Worm (Caenorhabditis elegans) whole organism, young adult: ENCODE data around the gene smg-3.
A peak's percentile ranks its signal among the peaks of the same experiment; 100 is the strongest.

ENCODE experiments used
- B0336.3 ChIP-seq: fragments of 200-800 bp; sonication (Bioruptor generic); IDR thresholded peaks from 2 replicates; pipeline ENCODE4 v1.3.6; 2022; ENCODE audit warnings: missing genetic modification characterization, missing compliant biosample characterization
- C17E4.6 ChIP-seq: fragments of 200-800 bp; sonication (Bioruptor generic); IDR thresholded peaks from 2 replicates; pipeline ENCODE4 v1.3.6; 2022; ENCODE audit warnings: missing genetic modification reagents, missing genetic modification characterization, missing compliant biosample characterization
- D2030.7 ChIP-seq: fragments of 200-800 bp; sonication (Bioruptor generic); IDR thresholded peaks from 2 replicates; pipeline ENCODE4 v1.3.6; 2022; ENCODE audit warnings: missing genetic modification reagents, missing genetic modification characterization, missing compliant biosample characterization
- F23B12.7 ChIP-seq: sonication (generic microtip); optimal IDR thresholded peaks from 2 replicates; lab custom pipeline; 2017; ENCODE audit warnings: missing genetic modification characterization, mild to moderate bottlenecking, missing compliant biosample characterization, antibody characterized with exemption, moderate library complexity; ENCODE audit not compliant: insufficient read depth
- F39B2.1 ChIP-seq: fragments of 200-800 bp; sonication (Bioruptor generic); IDR thresholded peaks from 2 replicates; pipeline ENCODE4 v1.3.6; 2022; ENCODE audit warnings: missing genetic modification reagents, missing genetic modification characterization, missing compliant biosample characterization
- Y53F4B.3 ChIP-seq: fragments of 200-800 bp; sonication (Bioruptor generic); IDR thresholded peaks from 2 replicates; pipeline ENCODE4 v1.3.6; 2022; ENCODE audit warnings: missing genetic modification reagents, missing genetic modification characterization, missing compliant biosample characterization
- bed-1 ChIP-seq: fragments of 200-800 bp; sonication (Bioruptor generic); IDR thresholded peaks from 2 replicates; pipeline ENCODE4 v1.3.6; 2022; ENCODE audit warnings: missing genetic modification reagents, missing genetic modification characterization, missing compliant biosample characterization
- bed-2 ChIP-seq: fragments of 200-800 bp; sonication (Bioruptor generic); IDR thresholded peaks from 2 replicates; pipeline ENCODE4 v1.3.6; 2022; ENCODE audit warnings: missing genetic modification reagents, missing genetic modification characterization, missing compliant biosample characterization
- ccch-3 ChIP-seq: fragments of 200-800 bp; sonication (Bioruptor generic); optimal IDR thresholded peaks from 2 replicates; lab custom pipeline; 2018; ENCODE audit warnings: mild to moderate bottlenecking, missing genetic modification characterization, missing compliant biosample characterization
- cebp-1 ChIP-seq, 2 experiments: fragments of 200-800 bp in 1 of 2; sonication (Bioruptor generic) in 1 of 2; sonication (generic microtip) in 1 of 2; IDR thresholded peaks in 1 of 2; optimal IDR thresholded peaks in 1 of 2; 2 replicates each; pipeline versions ENCODE4 v1.3.6 to Lab custom; 2017 to 2022; ENCODE audit warnings: missing compliant biosample characterization in 2 of 2, missing genetic modification characterization in 2 of 2, mild to moderate bottlenecking in 1 of 2, missing genetic modification reagents in 1 of 2, moderate library complexity in 1 of 2
- ceh-100 ChIP-seq: fragments of 200-800 bp; sonication (Bioruptor generic); IDR thresholded peaks from 2 replicates; pipeline ENCODE4 v1.3.6; 2022; ENCODE audit warnings: missing genetic modification reagents, missing genetic modification characterization, missing compliant biosample characterization
- ceh-27 ChIP-seq: fragments of 200-800 bp; sonication (Bioruptor generic); optimal IDR thresholded peaks from 2 replicates; lab custom pipeline; 2018; ENCODE audit warnings: mild to moderate bottlenecking, missing genetic modification characterization, moderate library complexity, missing compliant biosample characterization
- ceh-40 ChIP-seq: fragments of 200-800 bp; sonication (Bioruptor generic); IDR thresholded peaks from 2 replicates; pipeline ENCODE4 v1.3.6; 2022; ENCODE audit warnings: missing genetic modification characterization, missing compliant biosample characterization
- ceh-91 ChIP-seq: fragments of 200-800 bp; sonication (Bioruptor generic); IDR thresholded peaks from 2 replicates; pipeline ENCODE4 v1.3.6; 2022; ENCODE audit warnings: missing genetic modification reagents, missing genetic modification characterization, missing compliant biosample characterization
- chd-7 ChIP-seq: sonication (generic microtip); optimal IDR thresholded peaks from 2 replicates; lab custom pipeline; 2016; ENCODE audit warnings: mild to moderate bottlenecking, missing genetic modification characterization, moderate library complexity, missing compliant biosample characterization
- die-1 ChIP-seq: sonication (generic microtip); optimal IDR thresholded peaks from 2 replicates; lab custom pipeline; 2016; ENCODE audit warnings: missing genotype, mild to moderate bottlenecking, missing genetic modification characterization, missing compliant biosample characterization
- dox-1 ChIP-seq: fragments of 200-800 bp; sonication (Bioruptor generic); IDR thresholded peaks from 2 replicates; pipeline ENCODE4 v1.3.6; 2022; ENCODE audit warnings: missing genetic modification reagents, missing genetic modification characterization, missing compliant biosample characterization
- efl-1 ChIP-seq: fragments of 150-350 bp; optimal IDR thresholded peaks from 2 replicates; lab custom pipeline; 2014; ENCODE audit warnings: missing biosample characterization, missing genetic modification reagents, missing genetic modification characterization
- egl-44 ChIP-seq: fragments of 200-800 bp; sonication (Bioruptor generic); IDR thresholded peaks from 2 replicates; pipeline ENCODE4 v1.3.6; 2022; ENCODE audit warnings: missing genetic modification reagents, missing genetic modification characterization, missing compliant biosample characterization
- egrh-3 ChIP-seq: fragments of 200-800 bp; sonication (Bioruptor generic); IDR thresholded peaks from 2 replicates; pipeline ENCODE4 v1.3.6; 2022; ENCODE audit warnings: missing genetic modification reagents, missing genetic modification characterization, missing compliant biosample characterization
- ets-4 ChIP-seq: fragments of 200-800 bp; sonication (Bioruptor generic); optimal IDR thresholded peaks from 2 replicates; lab custom pipeline; 2018; ENCODE audit warnings: mild to moderate bottlenecking, missing genetic modification characterization, missing compliant biosample characterization
- hlh-26 ChIP-seq: fragments of 200-800 bp; sonication (Bioruptor generic); conservative IDR thresholded peaks from 2 replicates; pipeline ENCODE4 v1.3.6; 2022; ENCODE audit warnings: missing genetic modification reagents, missing genetic modification characterization, missing compliant biosample characterization
- let-526 ChIP-seq: fragments of 200-800 bp; sonication (Bioruptor generic); IDR thresholded peaks from 2 replicates; pipeline ENCODE4 v1.3.6; 2022; ENCODE audit warnings: missing genetic modification reagents, missing genetic modification characterization, missing compliant biosample characterization
- let-607 ChIP-seq, 2 experiments: fragments of 200-800 bp in 1 of 2; sonication (Bioruptor generic) in 1 of 2; sonication (generic microtip) in 1 of 2; optimal IDR thresholded peaks; 2 replicates each; lab custom pipeline; 2016 to 2018; ENCODE audit warnings: mild to moderate bottlenecking in 2 of 2, missing compliant biosample characterization in 2 of 2, missing genetic modification characterization in 2 of 2, moderate library complexity in 2 of 2, missing genotype in 1 of 2
- lin-35 ChIP-seq, 3 experiments: fragments of 150-350 bp in 2 of 3; sonication (generic microtip) in 1 of 3; optimal IDR thresholded peaks; 2 replicates each; lab custom pipeline; 2014 to 2018; ENCODE audit warnings: missing biosample characterization in 3 of 3, missing genetic modification characterization in 3 of 3, missing genetic modification reagents in 3 of 3
- mel-28 ChIP-seq: sonication (generic microtip); optimal IDR thresholded peaks from 2 replicates; lab custom pipeline; 2016; ENCODE audit warnings: borderline replicate concordance, mild to moderate bottlenecking, missing genetic modification characterization, missing compliant biosample characterization
- nhr-120 ChIP-seq: fragments of 200-800 bp; sonication (Bioruptor generic); IDR thresholded peaks from 2 replicates; pipeline ENCODE4 v1.3.6; 2022; ENCODE audit warnings: missing genetic modification characterization, missing compliant biosample characterization
- nhr-27 ChIP-seq: fragments of 200-800 bp; sonication (Bioruptor generic); optimal IDR thresholded peaks from 2 replicates; lab custom pipeline; 2018; ENCODE audit warnings: mild to moderate bottlenecking, missing genetic modification characterization, moderate library complexity, missing compliant biosample characterization
- nhr-90 ChIP-seq: sonication (generic microtip); optimal IDR thresholded peaks from 2 replicates; lab custom pipeline; 2016; ENCODE audit warnings: missing genotype, mild to moderate bottlenecking, missing genetic modification characterization, missing compliant biosample characterization
- pha-4 ChIP-seq: fragments of 150-350 bp; sonication (generic microtip); optimal IDR thresholded peaks from 2 replicates; lab custom pipeline; 2014; ENCODE audit warnings: missing biosample characterization, missing genetic modification reagents, missing genetic modification characterization
- repo-1 ChIP-seq: sonication (generic microtip); optimal IDR thresholded peaks from 2 replicates; lab custom pipeline; 2017; ENCODE audit warnings: mild to moderate bottlenecking, missing genetic modification characterization, missing compliant biosample characterization
- snpc-4 ChIP-seq, 5 experiments: fragments of 150-350 bp in 1 of 5; sonication (generic microtip) in 4 of 5; optimal IDR thresholded peaks; 2 replicates each; lab custom pipeline; 2014 to 2018; ENCODE audit warnings: missing genetic modification characterization in 5 of 5, missing biosample characterization in 3 of 5, antibody characterized with exemption in 2 of 5, mild to moderate bottlenecking in 2 of 5, missing compliant biosample characterization in 2 of 5, missing genotype in 2 of 5, moderate library complexity in 2 of 5, missing genetic modification reagents in 1 of 5
- tbp1 ChIP-seq: fragments of 200-800 bp; sonication (Bioruptor generic); optimal IDR thresholded peaks from 2 replicates; lab custom pipeline; 2018; ENCODE audit warnings: mild to moderate bottlenecking, missing genetic modification characterization, missing compliant biosample characterization
- tbx-9 ChIP-seq: sonication (generic microtip); optimal IDR thresholded peaks from 2 replicates; lab custom pipeline; 2016; ENCODE audit warnings: borderline replicate concordance, missing genetic modification characterization, inconsistent platforms, missing compliant biosample characterization
- xnd-1 ChIP-seq: sonication (generic microtip); optimal IDR thresholded peaks from 2 replicates; lab custom pipeline; 2016; ENCODE audit warnings: missing genotype, missing genetic modification reagents, missing genetic modification characterization, missing compliant biosample characterization
- zfh-2 ChIP-seq: fragments of 200-800 bp; sonication (Bioruptor generic); conservative IDR thresholded peaks from 2 replicates; pipeline ENCODE4 v1.3.6; 2022; ENCODE audit warnings: missing genetic modification reagents, missing genetic modification characterization, missing compliant biosample characterization
- ztf-3 ChIP-seq: fragments of 200-800 bp; sonication (Bioruptor generic); optimal IDR thresholded peaks from 2 replicates; lab custom pipeline; 2018; ENCODE audit warnings: mild to moderate bottlenecking, missing genetic modification characterization, missing compliant biosample characterization

smg-3 gene

DNA sequence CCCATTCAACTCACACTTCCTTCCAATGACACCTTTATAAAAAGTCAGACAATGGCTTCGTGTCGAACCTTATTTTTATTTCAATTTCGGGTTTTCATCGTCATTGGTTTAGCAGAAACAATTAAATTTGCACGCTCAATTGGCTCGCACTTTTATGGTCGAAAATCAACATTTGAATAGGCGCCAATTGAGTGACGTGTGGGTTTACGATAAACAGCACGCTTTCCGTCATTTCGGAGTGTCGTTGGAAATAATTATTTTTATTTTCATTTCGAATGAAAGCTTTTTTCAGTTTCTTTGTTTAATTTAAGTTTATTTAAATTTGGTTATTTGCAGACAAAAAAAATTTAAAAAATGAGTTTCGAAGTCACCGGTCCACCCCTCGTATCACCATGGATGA lies 42.3 kb upstream of the smg-3 start, which contains the start of gene exos-2 (continued):
- no peak for TF ChIP-seq let-607 (tag; optimal IDR thresholded peaks at IDR 0.05; lab: Kevin White, UChicago)
- no peak for TF ChIP-seq bed-1 (GFP tag; lab: Robert Waterston, UW)
- TF ChIP-seq ccch-3, result no peak
- TF ChIP-seq nhr-27 (tag; lab: Kevin White, UChicago), result no peak
- TF ChIP-seq B0336.3 (GFP tag; lab: Robert Waterston, UW), result no peak
- TF ChIP-seq egrh-3 (GFP tag; lab: Robert Waterston, UW), result no peak
- TF ChIP-seq Y53F4B.3 (GFP tag; lab: Robert Waterston, UW), result no peak
- TF ChIP-seq let-526, result no peak
- no peak for TF ChIP-seq F39B2.1 (GFP tag; lab: Robert Waterston, UW)
- TF ChIP-seq ets-4 (GFP tag; lab: Kevin White, UChicago), result no peak
- TF ChIP-seq lin-35 (GFP tag; optimal IDR thresholded peaks at IDR 0.05; lab: Kevin White, UChicago), result peak in 1 of 3 experiments; percentile 79
- TF ChIP-seq D2030.7 (GFP tag; lab: Robert Waterston, UW), result no peak
- TF ChIP-seq hlh-26, result no peak
- no peak for TF ChIP-seq mel-28 (tag; lab: Kevin White, UChicago)
- no peak for TF ChIP-seq ceh-27
- TF ChIP-seq cebp-1 (GFP tag; IDR thresholded peaks at IDR 0.05; lab: Robert Waterston, UW), result no peak
- no peak for TF ChIP-seq cebp-1 (tag; optimal IDR thresholded peaks at IDR 0.05; lab: Kevin White, UChicago)
- TF ChIP-seq ceh-40 (GFP tag; lab: Robert Waterston, UW), result no peak
- TF ChIP-seq tbp1 (GFP tag; lab: Kevin White, UChicago), result peak; percentile 12
- peak; percentile 75 for TF ChIP-seq efl-1 (GFP tag; lab: Kevin White, UChicago)
- no peak for TF ChIP-seq dox-1 (GFP tag; lab: Robert Waterston, UW)
- no peak for TF ChIP-seq ceh-100 (GFP tag; lab: Robert Waterston, UW)
- no peak for TF ChIP-seq xnd-1 (tag; lab: Kevin White, UChicago)
- TF ChIP-seq snpc-4 (GFP tag; optimal IDR thresholded peaks at IDR 0.05; lab: Kevin White, UChicago), result no peak
- TF ChIP-seq snpc-4 (tag; optimal IDR thresholded peaks at IDR 0.05; lab: Kevin White, UChicago), result peak in 3 of 4 experiments; percentile 60 to 71 (median 62)
- no peak for TF ChIP-seq nhr-90 (tag; lab: Kevin White, UChicago)
- TF ChIP-seq egl-44 (GFP tag; lab: Robert Waterston, UW), result no peak
- TF ChIP-seq chd-7 (tag; lab: Kevin White, UChicago), result no peak
- no peak for TF ChIP-seq C17E4.6 (GFP tag; lab: Robert Waterston, UW)
- no peak for TF ChIP-seq bed-2 (GFP tag; lab: Robert Waterston, UW)
- TF ChIP-seq F23B12.7, result no peak
- TF ChIP-seq nhr-120 (GFP tag; lab: Robert Waterston, UW), result no peak

DNA sequence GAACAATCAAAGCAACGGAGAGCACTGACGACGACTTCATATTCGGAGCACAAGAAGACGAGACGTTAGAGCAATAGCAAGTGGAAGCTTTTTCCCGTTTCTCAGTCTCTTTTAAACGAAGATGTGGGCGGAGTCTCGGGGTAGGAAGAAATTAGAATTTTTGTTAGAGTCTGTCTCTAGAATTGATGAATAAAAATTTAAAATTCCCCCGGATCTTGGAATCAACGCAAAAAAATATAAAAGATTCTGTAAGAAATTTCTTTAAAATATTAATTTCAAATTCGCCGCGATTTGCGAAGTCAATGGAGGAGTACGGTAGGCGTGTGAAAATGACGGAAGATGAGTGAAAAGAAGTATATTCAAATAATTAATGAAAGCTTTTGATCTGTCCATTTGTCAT lies 40.6 kb upstream of the smg-3 start, which contains the start of gene nlp-71:
Gene nlp-71, minus strand, starts transcription at position 101 of the 400 bp plus-strand sequence.
- no peak for TF ChIP-seq die-1 (tag; lab: Kevin White, UChicago)
- TF ChIP-seq tbx-9, result no peak
- TF ChIP-seq ceh-91, result no peak
- TF ChIP-seq nhr-27 (tag; lab: Kevin White, UChicago), result no peak
- TF ChIP-seq ztf-3, result no peak
- TF ChIP-seq zfh-2 (GFP tag; lab: Robert Waterston, UW), result no peak
- TF ChIP-seq pha-4 (tag; lab: Kevin White, UChicago), result no peak
- no peak for TF ChIP-seq repo-1 (tag; lab: Kevin White, UChicago)
- TF ChIP-seq Y53F4B.3 (GFP tag; lab: Robert Waterston, UW), result no peak
- TF ChIP-seq, all 124 proteins: peak for 0
